Fruit fly (Drosophila melanogaster) S2 (cell line): ENCODE measurements around the gene Rpt2.

Experiments
- CG8478 ChIP-seq: fragments of >200 bp; optimal IDR thresholded peaks from 2 replicates; lab custom pipeline; 2018
- CTCF ChIP-seq, 2 experiments: fragments of >200 bp; optimal IDR thresholded peaks; 2 replicates each; lab custom pipeline; 2018

Rpt2 gene

dm6 chr3R:23921701-23922501 lies 9.5 kb downstream of the Rpt2 start:
- TF ChIP-seq CTCF (optimal IDR thresholded peaks at IDR 0.05; lab: Kevin White, UChicago) (no peak), CG8478 (lab: Kevin White, UChicago) (no peak)

dm6 chr3R:23920874-23921539 lies 10.4 kb downstream of the Rpt2 start:
- TF ChIP-seq CTCF (optimal IDR thresholded peaks at IDR 0.05; lab: Kevin White, UChicago) = no peak

dm6 chr3R:23920387-23920786 lies 11.0 kb downstream of the Rpt2 start:
- TF ChIP-seq CG8478 (lab: Kevin White, UChicago) (no peak), CTCF (optimal IDR thresholded peaks at IDR 0.05; lab: Kevin White, UChicago) (no peak)

dm6 chr3R:23919366-23919765 lies 12.0 kb downstream of the Rpt2 start:
- TF ChIP-seq CTCF (optimal IDR thresholded peaks at IDR 0.05; lab: Kevin White, UChicago) (no peak), CG8478 (lab: Kevin White, UChicago) (no peak)

- TF ChIP-seq CG8478 (lab: Kevin White, UChicago) (no peak), CTCF (optimal IDR thresholded peaks at IDR 0.05; lab: Kevin White, UChicago) (no peak)
Measured at dm6 chr3R:23915967-23916366, 15.4 kb downstream of the Rpt2 start.

- no peak for TF ChIP-seq CG8478 (lab: Kevin White, UChicago)
- TF ChIP-seq CTCF (optimal IDR thresholded peaks at IDR 0.05; lab: Kevin White, UChicago) = no peak
Measured at dm6 chr3R:23915042-23915428, 16.3 kb downstream of the Rpt2 start.

dm6 chr3R:23914415-23915041 lies 16.8 kb downstream of the Rpt2 start:
- TF ChIP-seq CTCF (optimal IDR thresholded peaks at IDR 0.05; lab: Kevin White, UChicago) (no peak), CG8478 (lab: Kevin White, UChicago) (no peak)

dm6 chr3R:23912349-23912748 lies 19.0 kb downstream of the Rpt2 start:
- TF ChIP-seq CG8478 (lab: Kevin White, UChicago) (no peak), CTCF (optimal IDR thresholded peaks at IDR 0.05; lab: Kevin White, UChicago) (no peak)

- TF ChIP-seq CTCF (optimal IDR thresholded peaks at IDR 0.05; lab: Kevin White, UChicago) (no peak), CG8478 (lab: Kevin White, UChicago) (no peak)
Measured at dm6 chr3R:23911073-23911690, 20.2 kb downstream of the Rpt2 start.

- TF ChIP-seq CTCF (optimal IDR thresholded peaks at IDR 0.05; lab: Kevin White, UChicago) (no peak), CG8478 (lab: Kevin White, UChicago) (no peak)
Measured at dm6 chr3R:23910260-23910887, 21.0 kb downstream of the Rpt2 start.

- TF ChIP-seq CTCF (optimal IDR thresholded peaks at IDR 0.05; lab: Kevin White, UChicago) (no peak), CG8478 (lab: Kevin White, UChicago) (no peak)
Measured at dm6 chr3R:23909347-23909862, 22.0 kb downstream of the Rpt2 start.

- TF ChIP-seq CTCF (optimal IDR thresholded peaks at IDR 0.05; lab: Kevin White, UChicago) = no peak
- no peak for TF ChIP-seq CG8478 (lab: Kevin White, UChicago)
Measured at dm6 chr3R:23903425-23903824, 27.9 kb downstream of the Rpt2 start.

dm6 chr3R:23902557-23902956 lies 28.8 kb downstream of the Rpt2 start:
- no peak for TF ChIP-seq CG8478 (lab: Kevin White, UChicago)
- peak; percentile 8 to 22 for TF ChIP-seq CTCF (optimal IDR thresholded peaks at IDR 0.05; lab: Kevin White, UChicago)

dm6 chr3R:23902034-23902433 lies 29.3 kb downstream of the Rpt2 start:
- no peak for TF ChIP-seq CG8478 (lab: Kevin White, UChicago)
- no peak for TF ChIP-seq CTCF (optimal IDR thresholded peaks at IDR 0.05; lab: Kevin White, UChicago)
